Fruit fly (Drosophila melanogaster) whole organism, embryonic: ENCODE measurements around the gene CG10761.

ENCODE experiments used
- Awh ChIP-seq: fragments of 200-800 bp; sonication (Bioruptor generic); IDR thresholded peaks from 2 replicates; pipeline ENCODE4, ENCODE4 v1.3.6; 2022; ENCODE audit warnings: missing biosample characterization, missing genetic modification characterization
- CG12104 ChIP-seq: fragments of 200-800 bp; sonication (Bioruptor generic); optimal IDR thresholded peaks from 3 replicates; lab custom pipeline; 2016; ENCODE audit warnings: missing biosample characterization, missing genetic modification characterization
- CG12219 ChIP-seq: fragments of 200-800 bp; sonication (Bioruptor generic); optimal IDR thresholded peaks from 3 replicates; lab custom pipeline; 2018; ENCODE audit warnings: missing biosample characterization, mild to moderate bottlenecking, missing genetic modification characterization
- CG13296 ChIP-seq: fragments of 200-800 bp; sonication (Bioruptor generic); optimal IDR thresholded peaks from 3 replicates; lab custom pipeline; 2018; ENCODE audit warnings: missing biosample characterization, mild to moderate bottlenecking, missing genetic modification characterization
- CG14050 ChIP-seq: fragments of 200-800 bp; sonication (Bioruptor generic); IDR thresholded peaks from 3 replicates; pipeline ENCODE4 v1.3.6; 2022; ENCODE audit warnings: missing biosample characterization, missing genetic modification characterization
- CG14441 ChIP-seq: fragments of 200-800 bp; sonication (Bioruptor generic); IDR thresholded peaks from 2 replicates; pipeline ENCODE4 v1.3.6; 2022; ENCODE audit warnings: missing biosample characterization, missing genetic modification characterization
- CG17385 ChIP-seq: fragments of 200-800 bp; sonication (Bioruptor generic); optimal IDR thresholded peaks from 3 replicates; lab custom pipeline; 2018; ENCODE audit warnings: missing biosample characterization, mild to moderate bottlenecking, missing genetic modification characterization
- CG17612 ChIP-seq: fragments of 200-800 bp; sonication (Bioruptor generic); IDR thresholded peaks from 2 replicates; pipeline ENCODE4 v1.3.6; 2022; ENCODE audit warnings: missing biosample characterization, missing genetic modification characterization
- CG18262 ChIP-seq: fragments of 200-800 bp; optimal IDR thresholded peaks from 3 replicates; lab custom pipeline; 2019; ENCODE audit warnings: missing biosample characterization, mild to moderate bottlenecking, missing genetic modification characterization, moderate library complexity
- CG1832 ChIP-seq: fragments of 200-800 bp; sonication (Bioruptor generic); optimal IDR thresholded peaks from 2 replicates; lab custom pipeline; 2017; ENCODE audit warnings: missing biosample characterization, mild to moderate bottlenecking, missing genetic modification characterization, inconsistent platforms
- CG18764 ChIP-seq: fragments of 200-800 bp; sonication (Bioruptor generic); optimal IDR thresholded peaks from 3 replicates; lab custom pipeline; 2016; ENCODE audit warnings: missing biosample characterization, missing genetic modification characterization
- CG30403 ChIP-seq: fragments of 200-800 bp; sonication (Bioruptor generic); optimal IDR thresholded peaks from 3 replicates; lab custom pipeline; 2016; ENCODE audit warnings: missing biosample characterization, missing genetic modification characterization
- CG7745 ChIP-seq: fragments of 200-800 bp; sonication (Bioruptor generic); optimal IDR thresholded peaks from 2 replicates; lab custom pipeline; 2018; ENCODE audit warnings: missing biosample characterization, mild to moderate bottlenecking, missing genetic modification characterization, moderate library complexity
- CG7987 ChIP-seq: fragments of 200-800 bp; sonication (Bioruptor generic); optimal IDR thresholded peaks from 2 replicates; lab custom pipeline; 2018; ENCODE audit warnings: missing biosample characterization, mild to moderate bottlenecking, missing genetic modification characterization, moderate library complexity
- CG8944 ChIP-seq: fragments of 200-800 bp; sonication (Bioruptor generic); optimal IDR thresholded peaks from 3 replicates; lab custom pipeline; 2016; ENCODE audit warnings: missing biosample characterization, missing genetic modification characterization
- CG9932 ChIP-seq: fragments of 200-800 bp; sonication (Bioruptor generic); IDR thresholded peaks from 2 replicates; pipeline ENCODE4 v1.3.6; 2022; ENCODE audit warnings: missing biosample characterization, missing genetic modification characterization
- D ChIP-seq, 2 experiments: fragments of 200-800 bp in 1 of 2; fragments of >200 bp in 1 of 2; sonication (Bioruptor generic) in 1 of 2; optimal IDR thresholded peaks; 2 replicates in 1 of 2; 3 replicates in 1 of 2; lab custom pipeline; 2017; ENCODE audit warnings: mild to moderate bottlenecking in 1 of 2, missing biosample characterization in 1 of 2, missing genetic modification characterization in 1 of 2, missing genetic modification reagents in 1 of 2
- Dbx ChIP-seq: fragments of 200-800 bp; sonication (Bioruptor generic); IDR thresholded peaks from 3 replicates; pipeline ENCODE4 v1.3.6; 2022; ENCODE audit warnings: missing biosample characterization, missing genetic modification characterization
- Dll ChIP-seq: fragments of 200-800 bp; sonication (Bioruptor generic); IDR thresholded peaks from 4 replicates; pipeline ENCODE4 v1.3.6; 2022; ENCODE audit warnings: missing biosample characterization, missing genetic modification characterization; ENCODE audit not compliant: partially characterized antibody
- Gsc ChIP-seq: fragments of 200-800 bp; sonication (Bioruptor generic); IDR thresholded peaks from 2 replicates; pipeline ENCODE4 v1.3.6; 2022; ENCODE audit warnings: missing biosample characterization, missing genetic modification characterization
- HLH4C ChIP-seq: fragments of 200-800 bp; sonication (Bioruptor generic); IDR thresholded peaks from 3 replicates; pipeline ENCODE4 v1.3.6; 2022; ENCODE audit warnings: missing biosample characterization, missing genetic modification characterization; ENCODE audit not compliant: partially characterized antibody
- HmgD ChIP-seq: fragments of 200-800 bp; sonication (Bioruptor generic); optimal IDR thresholded peaks from 3 replicates; lab custom pipeline; 2016; ENCODE audit warnings: missing biosample characterization, missing genetic modification characterization
- Kr ChIP-seq: fragments of 200-800 bp; sonication (Bioruptor generic); optimal IDR thresholded peaks from 2 replicates; lab custom pipeline; 2017; ENCODE audit warnings: missing biosample characterization, mild to moderate bottlenecking, missing genetic modification characterization
- MBD-R2 ChIP-seq: fragments of 200-800 bp; sonication (Bioruptor generic); IDR thresholded peaks from 2 replicates; pipeline ENCODE4 v1.3.6; 2022; ENCODE audit warnings: missing biosample characterization, missing genetic modification characterization
- Med ChIP-seq: fragments of 200-800 bp; sonication (Bioruptor generic); peaks from one replicate; lab custom pipeline; 2016; ENCODE audit warnings: missing biosample characterization, missing genetic modification characterization, mild to moderate bottlenecking, inconsistent platforms, moderate library complexity
- Nf-YA ChIP-seq: fragments of 200-800 bp; sonication (Bioruptor generic); IDR thresholded peaks from 2 replicates; pipeline ENCODE4 v1.3.6; 2022; ENCODE audit warnings: missing biosample characterization, missing genetic modification characterization
- Nf-YC ChIP-seq: fragments of 200-800 bp; optimal IDR thresholded peaks from 3 replicates; lab custom pipeline; 2019; ENCODE audit warnings: missing biosample characterization, mild to moderate bottlenecking, missing genetic modification characterization, moderate library complexity
- Sry-β ChIP-seq: fragments of 200-800 bp; sonication (Bioruptor generic); optimal IDR thresholded peaks from 2 replicates; lab custom pipeline; 2018; ENCODE audit warnings: missing biosample characterization, mild to moderate bottlenecking, missing genetic modification characterization, moderate library complexity
- TFAM ChIP-seq: fragments of 200-800 bp; sonication (Bioruptor generic); optimal IDR thresholded peaks from 2 replicates; lab custom pipeline; 2017; ENCODE audit warnings: missing biosample characterization, missing genetic modification characterization, inconsistent platforms
- chm ChIP-seq: fragments of 200-800 bp; sonication (Bioruptor generic); IDR thresholded peaks from 2 replicates; pipeline ENCODE4 v1.3.6; 2022; ENCODE audit warnings: missing biosample characterization, missing genetic modification characterization
- danr ChIP-seq: fragments of 200-800 bp; sonication (Bioruptor generic); IDR thresholded peaks from 2 replicates; pipeline ENCODE4 v1.3.6; 2022; ENCODE audit warnings: missing biosample characterization, missing genetic modification characterization
- disco-r ChIP-seq: fragments of 200-800 bp; sonication (Bioruptor generic); optimal IDR thresholded peaks from 2 replicates; lab custom pipeline; 2016; ENCODE audit warnings: missing biosample characterization, missing genetic modification characterization
- dysf ChIP-seq: fragments of 200-800 bp; sonication (Bioruptor generic); IDR thresholded peaks from 3 replicates; pipeline ENCODE4 v1.3.6; 2022; ENCODE audit warnings: missing biosample characterization, missing genetic modification characterization
- fd102C ChIP-seq: fragments of 200-800 bp; sonication (Bioruptor generic); optimal IDR thresholded peaks from 2 replicates; lab custom pipeline; 2018; ENCODE audit warnings: missing biosample characterization, mild to moderate bottlenecking, missing genetic modification characterization, moderate library complexity
- fd96Cb ChIP-seq: fragments of 200-800 bp; sonication (Bioruptor generic); optimal IDR thresholded peaks from 2 replicates; lab custom pipeline; 2018; ENCODE audit warnings: missing biosample characterization, mild to moderate bottlenecking, missing genetic modification characterization, moderate library complexity
- gro ChIP-seq: fragments of 200-800 bp; sonication (Bioruptor generic); optimal IDR thresholded peaks from 2 replicates; lab custom pipeline; 2016; ENCODE audit warnings: missing biosample characterization, missing genetic modification characterization
- gt ChIP-seq: fragments of 200-800 bp; sonication (Bioruptor generic); IDR thresholded peaks from 2 replicates; pipeline ENCODE4 v1.3.6; 2022; ENCODE audit warnings: missing biosample characterization, missing genetic modification characterization
- inv ChIP-seq: fragments of 200-800 bp; sonication (Bioruptor generic); IDR thresholded peaks from 2 replicates; pipeline ENCODE4 v1.3.6; 2022; ENCODE audit warnings: missing biosample characterization, missing genetic modification characterization; ENCODE audit not compliant: partially characterized antibody
- jing ChIP-seq: fragments of 200-800 bp; sonication (Bioruptor generic); optimal IDR thresholded peaks from 2 replicates; lab custom pipeline; 2018; ENCODE audit warnings: missing biosample characterization, mild to moderate bottlenecking, missing genetic modification characterization
- knrl ChIP-seq: fragments of 200-800 bp; sonication (Bioruptor generic); IDR thresholded peaks from 3 replicates; pipeline ENCODE4 v1.3.6; 2022; ENCODE audit warnings: missing biosample characterization, missing genetic modification characterization; ENCODE audit not compliant: partially characterized antibody
- lola ChIP-seq, 3 experiments: fragments of >200 bp in 2 of 3; fragments of 200-800 bp in 1 of 3; sonication (Bioruptor generic) in 1 of 3; optimal IDR thresholded peaks; 2 replicates each; lab custom pipeline; 2017 to 2019; ENCODE audit warnings: missing biosample characterization in 3 of 3, missing genetic modification characterization in 3 of 3, mild to moderate bottlenecking in 1 of 3, moderate library complexity in 1 of 3
- nmo ChIP-seq: fragments of 200-800 bp; sonication (Bioruptor generic); optimal IDR thresholded peaks from 2 replicates; lab custom pipeline; 2018; ENCODE audit warnings: missing biosample characterization, mild to moderate bottlenecking, missing genetic modification characterization, moderate library complexity
- pros ChIP-seq: fragments of 200-800 bp; sonication (Bioruptor generic); optimal IDR thresholded peaks from 3 replicates; lab custom pipeline; 2019; ENCODE audit warnings: missing biosample characterization, mild to moderate bottlenecking, missing genetic modification characterization, moderate library complexity
- repo ChIP-seq: fragments of 200-800 bp; sonication (Bioruptor generic); optimal IDR thresholded peaks from 2 replicates; lab custom pipeline; 2016; ENCODE audit warnings: missing biosample characterization, missing genetic modification characterization
- seq ChIP-seq: fragments of 200-800 bp; sonication (Bioruptor generic); IDR thresholded peaks from 2 replicates; pipeline ENCODE4 v1.3.6; 2022; ENCODE audit warnings: missing biosample characterization, missing genetic modification characterization
- tgo ChIP-seq: fragments of 200-800 bp; sonication (Bioruptor generic); IDR thresholded peaks from 3 replicates; pipeline ENCODE4 v1.3.6; 2022; ENCODE audit warnings: missing biosample characterization, missing genetic modification characterization
- tup ChIP-seq: fragments of 200-800 bp; sonication (Bioruptor generic); optimal IDR thresholded peaks from 2 replicates; lab custom pipeline; 2016; ENCODE audit warnings: missing biosample characterization, mild to moderate bottlenecking, missing genetic modification characterization, moderate library complexity
- yki ChIP-seq: fragments of >200 bp; optimal IDR thresholded peaks from 3 replicates; lab custom pipeline; 2018
- z ChIP-seq: fragments of 200-800 bp; sonication (Bioruptor generic); IDR thresholded peaks from 3 replicates; pipeline ENCODE4 v1.3.6; 2022; ENCODE audit warnings: missing biosample characterization, missing genetic modification characterization
- zen ChIP-seq: fragments of 200-800 bp; sonication (Bioruptor generic); optimal IDR thresholded peaks from 3 replicates; lab custom pipeline; 2018; ENCODE audit warnings: missing biosample characterization, mild to moderate bottlenecking, missing genetic modification characterization, moderate library complexity

CG10761 gene

DNA sequence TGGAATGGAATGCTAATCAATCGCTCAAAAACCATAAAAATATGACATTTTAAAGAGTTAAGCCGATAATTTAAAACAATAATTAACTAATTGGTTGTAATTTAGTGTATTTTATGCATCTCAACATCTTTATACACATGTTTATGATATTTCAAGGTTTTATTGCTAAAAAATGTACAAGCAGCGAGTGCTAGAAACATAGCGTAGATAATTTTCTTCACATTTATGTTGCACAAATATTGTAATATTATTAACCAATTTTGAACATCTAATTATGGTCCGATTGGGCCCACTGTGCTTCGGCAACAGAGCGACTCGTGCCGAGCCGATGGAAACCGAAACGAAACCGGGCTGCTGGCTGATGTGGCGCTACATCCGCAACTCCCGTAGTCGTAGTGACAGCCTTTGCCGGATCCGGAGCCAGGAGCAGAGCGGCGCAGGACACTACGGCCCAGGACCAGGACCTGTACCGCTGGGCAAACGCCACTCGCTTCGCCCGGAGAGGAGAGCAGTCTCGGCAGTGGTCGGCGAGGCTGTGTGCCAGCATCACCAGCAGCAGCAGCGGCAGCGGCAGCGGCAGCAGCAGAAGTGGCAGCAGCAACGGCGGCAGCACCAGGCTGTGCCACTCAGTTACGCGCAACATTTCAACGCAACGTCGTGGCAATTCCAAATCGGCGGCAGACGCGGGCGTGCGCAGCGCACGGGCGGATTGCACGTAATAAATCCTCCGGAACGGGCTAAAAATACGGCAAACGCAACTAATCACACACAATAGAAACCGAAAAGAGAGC, 15.8 kb upstream of the CG10761 start, which contains the start of gene sdt (continued):
- no peak for TF ChIP-seq knrl (GFP tag; lab: Robert Waterston, UW)
- no peak for TF ChIP-seq gro (GFP tag; lab: Kevin White, UChicago)
- no peak for TF ChIP-seq danr (GFP tag; lab: Robert Waterston, UW)
- TF ChIP-seq fd96Cb (tag; lab: Kevin White, UChicago): peak; percentile 11
- no peak for TF ChIP-seq CG18764 (GFP tag; lab: Kevin White, UChicago)
- TF ChIP-seq Med (GFP tag; lab: Kevin White, UChicago): no peak
- TF ChIP-seq CG18262 (tag; lab: Kevin White, UChicago): peak; percentile 10
- no peak for TF ChIP-seq tgo
- peak; percentile 15 for TF ChIP-seq CG17385 (GFP tag; lab: Kevin White, UChicago)
- TF ChIP-seq CG30403 (GFP tag; lab: Kevin White, UChicago): peak; percentile 36
- no peak for TF ChIP-seq Nf-YA (GFP tag; lab: Robert Waterston, UW)
- no peak for TF ChIP-seq HmgD
- no peak for TF ChIP-seq yki (lab: Kevin White, UChicago)
- TF ChIP-seq disco-r (GFP tag; lab: Kevin White, UChicago): no peak
- TF ChIP-seq CG9932: no peak
- no peak for TF ChIP-seq CG14050
- TF ChIP-seq repo (GFP tag; lab: Kevin White, UChicago): no peak
- no peak for TF ChIP-seq CG8944 (GFP tag; lab: Kevin White, UChicago)
- TF ChIP-seq Dbx (GFP tag; lab: Robert Waterston, UW): no peak
- TF ChIP-seq CG7745 (tag; lab: Kevin White, UChicago): no peak
- TF ChIP-seq dysf (GFP tag; lab: Robert Waterston, UW): no peak
- no peak for TF ChIP-seq D (optimal IDR thresholded peaks at IDR 0.05; lab: Kevin White, UChicago)
- TF ChIP-seq D (GFP tag; optimal IDR thresholded peaks at IDR 0.05; lab: Kevin White, UChicago): no peak
- no peak for TF ChIP-seq pros (GFP tag; lab: Kevin White, UChicago)
- TF ChIP-seq gt (GFP tag; lab: Robert Waterston, UW): no peak
- TF ChIP-seq Kr: no peak
- TF ChIP-seq Nf-YC (tag; lab: Kevin White, UChicago): no peak
- TF ChIP-seq CG12104 (GFP tag; lab: Kevin White, UChicago): no peak
- no peak for TF ChIP-seq CG14441
- TF ChIP-seq CG7987 (GFP tag; lab: Kevin White, UChicago): no peak
- no peak for TF ChIP-seq TFAM (GFP tag; lab: Kevin White, UChicago)
- peak; percentile 75 for TF ChIP-seq nmo (GFP tag; lab: Kevin White, UChicago)
- no peak for TF ChIP-seq zen (tag; lab: Kevin White, UChicago)
- no peak for TF ChIP-seq seq
- no peak for TF ChIP-seq CG1832 (GFP tag; lab: Kevin White, UChicago)
- TF ChIP-seq jing: no peak
- no peak for TF ChIP-seq MBD-R2 (GFP tag; lab: Robert Waterston, UW)
- no peak for TF ChIP-seq Dll (GFP tag; lab: Robert Waterston, UW)
- no peak for TF ChIP-seq Gsc
- TF ChIP-seq lola (GFP tag; optimal IDR thresholded peaks at IDR 0.05; lab: Kevin White, UChicago): no peak
- TF ChIP-seq HLH4C (GFP tag; lab: Robert Waterston, UW): no peak
- TF ChIP-seq CG12219 (GFP tag; lab: Kevin White, UChicago): no peak
- no peak for TF ChIP-seq inv (GFP tag; lab: Robert Waterston, UW)
- no peak for TF ChIP-seq Awh (GFP tag; lab: Robert Waterston, UW)
- TF ChIP-seq Sry-β (GFP tag; lab: Kevin White, UChicago): no peak
- no peak for TF ChIP-seq z (GFP tag; lab: Robert Waterston, UW)
- no peak for TF ChIP-seq tup
- no peak for TF ChIP-seq fd102C (GFP tag; lab: Kevin White, UChicago)
- no peak for TF ChIP-seq CG17612 (GFP tag; lab: Robert Waterston, UW)
- no peak for TF ChIP-seq CG13296 (GFP tag; lab: Kevin White, UChicago)
- TF ChIP-seq chm: peak; percentile 46; the same call in 1 of the 2 replicates
